Worm (Caenorhabditis elegans): Measurements from ENCODE around the gene hmgr-1.

- no peak for TF ChIP-seq fkh-10 (GFP tag; optimal IDR thresholded peaks at IDR 0.05)
- no peak for TF ChIP-seq dpl-1 (GFP tag; optimal IDR thresholded peaks at IDR 0.05)
- TF ChIP-seq rnt-1 (tag; optimal IDR thresholded peaks at IDR 0.05) = peak; percentile 9
- TF ChIP-seq zag-1 (tag; optimal IDR thresholded peaks at IDR 0.05) = no peak
- TF ChIP-seq fkh-8 (tag; optimal IDR thresholded peaks at IDR 0.05) = no peak
- no peak for TF ChIP-seq nhr-76 (tag; optimal IDR thresholded peaks at IDR 0.05)
- peak; percentile 42 for TF ChIP-seq ama-1 (optimal IDR thresholded peaks at IDR 0.05)
- TF ChIP-seq unc-62 (GFP tag; optimal IDR thresholded peaks at IDR 0.05) = no peak
Measured at ce11 chrIII:7338693-7339092, 20.6 kb upstream of the hmgr-1 start, which contains the start of gene kap-1.
